Fruit fly (Drosophila melanogaster): ENCODE data around the gene CG4080.
A peak's percentile ranks its signal among the peaks of the same experiment; 100 is the strongest.

CG4080 gene

DNA sequence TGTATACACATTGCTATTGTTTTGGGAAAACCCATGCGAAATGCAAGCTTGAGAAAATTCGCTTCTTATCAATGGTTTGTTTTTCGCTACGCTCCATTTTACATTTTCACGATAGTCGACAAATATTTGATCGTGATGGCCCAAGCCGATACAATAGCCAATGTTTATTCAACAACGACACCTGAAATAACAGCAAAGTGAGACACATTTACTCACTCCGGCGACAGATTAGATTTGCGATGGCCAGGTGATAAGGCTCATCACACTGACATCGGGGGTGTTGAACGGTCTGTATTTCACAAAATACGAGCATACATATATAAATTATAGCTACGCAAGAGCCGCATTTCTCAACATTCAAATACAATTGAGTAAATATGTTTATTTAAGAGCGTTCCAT, 1.9 kb downstream of the CG4080 start (continued):
- TF ChIP-seq CG5953 (GFP tag; IDR thresholded peaks at IDR 0.05) (0 out of 2 replicates have a peak, but pooled peaks have one; percentile 38), CG11723 (GFP tag; optimal IDR thresholded peaks at IDR 0.05) (peak; percentile 46), CG31388 (GFP tag; optimal IDR thresholded peaks at IDR 0.05) (no peak), nerfin-2 (GFP tag; IDR thresholded peaks at IDR 0.05; ENCODE audit: partially characterized antibody) (no peak), crc (GFP tag; optimal IDR thresholded peaks at IDR 0.05) (peak; percentile 76), sisA (GFP tag; IDR thresholded peaks at IDR 0.05) (no peak), sob (GFP tag; IDR thresholded peaks at IDR 0.05) (peak; percentile 76), shn (GFP tag; optimal IDR thresholded peaks at IDR 0.05) (no peak), fd102C (GFP tag; optimal IDR thresholded peaks at IDR 0.05) (peak; percentile 80), dpn (GFP tag; optimal IDR thresholded peaks at IDR 0.05) (peak in 1 of 2 experiments; percentile 67), CG3407 (GFP tag; optimal IDR thresholded peaks at IDR 0.05) (peak; percentile 44), CHES-1-like (GFP tag; optimal IDR thresholded peaks at IDR 0.05) (peak; percentile 9), CG6765 (GFP tag; optimal IDR thresholded peaks at IDR 0.05) (peak; percentile 89), cwo (GFP tag; optimal IDR thresholded peaks at IDR 0.05) (peak; percentile 84), CG12299 (tag; optimal IDR thresholded peaks at IDR 0.05) (peak; percentile 80), CG17186 (GFP tag; optimal IDR thresholded peaks at IDR 0.05) (peak; percentile 38), en (GFP tag; optimal IDR thresholded peaks at IDR 0.05) (no peak), aop (GFP tag; IDR thresholded peaks at IDR 0.05) (no peak), tin (GFP tag; optimal IDR thresholded peaks at IDR 0.05) (peak; percentile 24), slp2 (GFP tag; optimal IDR thresholded peaks at IDR 0.05) (no peak), kah (GFP tag; optimal IDR thresholded peaks at IDR 0.05) (peak; percentile 68), CG12942 (GFP tag; optimal IDR thresholded peaks at IDR 0.05) (peak; percentile 16), NC2β (GFP tag; optimal IDR thresholded peaks at IDR 0.05) (peak; percentile 9), sima (GFP tag; optimal IDR thresholded peaks at IDR 0.05) (no peak), CG2889 (GFP tag; IDR thresholded peaks at IDR 0.05) (no peak), CG1529 (GFP tag; optimal IDR thresholded peaks at IDR 0.05) (no peak), CG17361 (GFP tag; IDR thresholded peaks at IDR 0.05) (no peak), crp (GFP tag; optimal IDR thresholded peaks at IDR 0.05) (no peak), CG6689 (GFP tag; IDR thresholded peaks at IDR 0.05) (no peak), BEAF-32 (GFP tag; optimal IDR thresholded peaks at IDR 0.05) (no peak), Optix (GFP tag; IDR thresholded peaks at IDR 0.05) (no peak), CG18476 (GFP tag; optimal IDR thresholded peaks at IDR 0.05) (peak; percentile 35), wor (GFP tag; IDR thresholded peaks at IDR 0.05) (no peak), slou (GFP tag; optimal IDR thresholded peaks at IDR 0.05) (no peak), Nf-YC (tag; optimal IDR thresholded peaks at IDR 0.05) (peak; percentile 22), psq (GFP tag; optimal IDR thresholded peaks at IDR 0.05) (no peak), nom (GFP tag; optimal IDR thresholded peaks at IDR 0.05) (peak; percentile 60), az2 (GFP tag; optimal IDR thresholded peaks at IDR 0.05) (no peak), NK7.1 (GFP tag; optimal IDR thresholded peaks at IDR 0.05) (peak; percentile 75), tap (tag; optimal IDR thresholded peaks at IDR 0.05) (peak; percentile 55), Hr3 (GFP tag; optimal IDR thresholded peaks at IDR 0.05) (no peak), CG11247 (GFP tag; IDR thresholded peaks at IDR 0.05) (no peak), CG32532 (GFP tag; IDR thresholded peaks at IDR 0.05) (peak; percentile 30; the same call in 1 of the 2 replicates), Dfd (GFP tag; optimal IDR thresholded peaks at IDR 0.05) (no peak), CG9727 (GFP tag; optimal IDR thresholded peaks at IDR 0.05) (peak; percentile 69), CG4730 (GFP tag; IDR thresholded peaks at IDR 0.05) (no peak), sens-2 (GFP tag; IDR thresholded peaks at IDR 0.05) (no peak), sqz (GFP tag; optimal IDR thresholded peaks at IDR 0.05) (peak; percentile 66), CG7928 (GFP tag; optimal IDR thresholded peaks at IDR 0.05) (peak; percentile 43), usp (GFP tag; optimal IDR thresholded peaks at IDR 0.05) (no peak), Antp (GFP tag; optimal IDR thresholded peaks at IDR 0.05) (peak; percentile 28), Fer1 (GFP tag; optimal IDR thresholded peaks at IDR 0.05) (peak; percentile 93)

Measured in whole organism, embryonic.